Fruit fly (Drosophila melanogaster): ENCODE data around the gene CG3625.

dm6 chr2L:300877-301706, 9.5 kb upstream of the CG3625 start:
- TF ChIP-seq psq (optimal IDR thresholded peaks at IDR 0.05) (no peak), Sin3A (optimal IDR thresholded peaks at IDR 0.05) (no peak)
